Fruit fly (Drosophila melanogaster) whole organism, wandering third instar larva: ENCODE measurements around the gene tyn.

Source experiments
- Abd-B ChIP-seq: fragments of >200 bp; optimal IDR thresholded peaks from 2 replicates; lab custom pipeline; 2017; ENCODE audit warnings: missing biosample characterization, missing genetic modification characterization
- CG32264 ChIP-seq: fragments of 200-800 bp; sonication (Bioruptor generic); optimal IDR thresholded peaks from 2 replicates; lab custom pipeline; 2016; ENCODE audit warnings: missing biosample characterization, missing genetic modification characterization
- CG9705 ChIP-seq: fragments of 200-800 bp; sonication (Bioruptor generic); optimal IDR thresholded peaks from 2 replicates; lab custom pipeline; 2018; ENCODE audit warnings: missing biosample characterization, mild to moderate bottlenecking, missing genetic modification characterization
- CrebA ChIP-seq: fragments of 200-800 bp; sonication (Bioruptor generic); optimal IDR thresholded peaks from 2 replicates; lab custom pipeline; 2016; ENCODE audit warnings: missing biosample characterization, mild to moderate bottlenecking, missing genetic modification characterization, borderline replicate concordance
- Dfd ChIP-seq: fragments of >200 bp; optimal IDR thresholded peaks from 2 replicates; lab custom pipeline; 2017; ENCODE audit warnings: missing biosample characterization, missing genetic modification characterization
- Dif ChIP-seq: fragments of 200-275, 200-300 bp; sonication (Bioruptor generic); optimal IDR thresholded peaks from 2 replicates; lab custom pipeline; 2018; ENCODE audit warnings: missing biosample characterization, missing genetic modification characterization; ENCODE audit not compliant: partially characterized antibody
- HLH106 ChIP-seq: fragments of 200-800 bp; optimal IDR thresholded peaks from 3 replicates; lab custom pipeline; 2019; ENCODE audit warnings: missing biosample characterization, mild to moderate bottlenecking, missing genetic modification characterization, moderate library complexity
- Hnf4 ChIP-seq: fragments of 200-800 bp; sonication (Bioruptor generic); optimal IDR thresholded peaks from 2 replicates; lab custom pipeline; 2016; ENCODE audit warnings: missing biosample characterization, mild to moderate bottlenecking, missing genetic modification characterization
- Hr78 ChIP-seq: fragments of >200 bp; optimal IDR thresholded peaks from 2 replicates; lab custom pipeline; 2017; ENCODE audit warnings: missing biosample characterization, missing genetic modification characterization
- Hr83 ChIP-seq: fragments of 200-300 bp; sonication (Bioruptor generic); optimal IDR thresholded peaks from 2 replicates; lab custom pipeline; 2016; ENCODE audit warnings: missing biosample characterization, mild to moderate bottlenecking, missing genetic modification characterization, moderate library complexity; ENCODE audit not compliant: poor library complexity, severe bottlenecking
- Jra ChIP-seq: sonication (Bioruptor generic); optimal IDR thresholded peaks from 2 replicates; lab custom pipeline; 2016; ENCODE audit warnings: missing biosample characterization, missing genetic modification characterization
- Myc ChIP-seq: fragments of >200 bp; optimal IDR thresholded peaks from 2 replicates; lab custom pipeline; 2017
- N ChIP-seq: fragments of >200 bp; optimal IDR thresholded peaks from 2 replicates; lab custom pipeline; 2018; ENCODE audit warnings: missing biosample characterization, missing external identifiers, missing genetic modification characterization
- OdsH ChIP-seq: fragments of 200-800 bp; sonication (Bioruptor generic); optimal IDR thresholded peaks from 2 replicates; lab custom pipeline; 2016; ENCODE audit warnings: missing biosample characterization, mild to moderate bottlenecking, missing genetic modification characterization
- Rel ChIP-seq, 2 experiments: fragments of 200-800 bp; sonication (Bioruptor generic) in 1 of 2; optimal IDR thresholded peaks; 2 replicates in 1 of 2; 3 replicates in 1 of 2; lab custom pipeline; 2016 to 2019; ENCODE audit warnings: mild to moderate bottlenecking in 2 of 2, missing biosample characterization in 2 of 2, missing genetic modification characterization in 2 of 2, moderate library complexity in 1 of 2
- Vsx2 ChIP-seq: fragments of 200-300, 225-300 bp; sonication (Bioruptor generic); optimal IDR thresholded peaks from 2 replicates; lab custom pipeline; 2018; ENCODE audit warnings: missing biosample characterization, missing genetic modification characterization; ENCODE audit not compliant: partially characterized antibody
- br ChIP-seq: fragments of 200-800 bp; sonication (Bioruptor generic); optimal IDR thresholded peaks from 2 replicates; lab custom pipeline; 2016; ENCODE audit warnings: missing biosample characterization, missing genetic modification characterization
- brk ChIP-seq: fragments of 200-800 bp; sonication (Bioruptor generic); optimal IDR thresholded peaks from 2 replicates; lab custom pipeline; 2016; ENCODE audit warnings: missing biosample characterization, mild to moderate bottlenecking, missing genetic modification characterization
- dl ChIP-seq, 2 experiments: fragments of 175-275, 200-275 bp in 1 of 2; fragments of 200-275 bp in 1 of 2; sonication (Bioruptor generic); optimal IDR thresholded peaks; lab custom pipeline; 2018; ENCODE audit warnings: mild to moderate bottlenecking in 2 of 2, missing biosample characterization in 2 of 2, missing genetic modification characterization in 2 of 2, moderate library complexity in 2 of 2; ENCODE audit not compliant: partially characterized antibody in 2 of 2, insufficient read depth in 1 of 2
- dmrt93B ChIP-seq: fragments of 200-800 bp; sonication (Bioruptor generic); optimal IDR thresholded peaks from 2 replicates; lab custom pipeline; 2018; ENCODE audit warnings: missing biosample characterization, mild to moderate bottlenecking, missing genetic modification characterization
- dsf ChIP-seq: sonication (Bioruptor generic); optimal IDR thresholded peaks from 2 replicates; lab custom pipeline; 2016; ENCODE audit warnings: missing biosample characterization, missing genetic modification characterization, borderline replicate concordance
- foxo ChIP-seq, 2 experiments: fragments of 200-800 bp; sonication (Bioruptor generic); optimal IDR thresholded peaks; 2 replicates in 1 of 2; 3 replicates in 1 of 2; lab custom pipeline; 2016 to 2017; ENCODE audit warnings: missing biosample characterization in 2 of 2, missing genetic modification characterization in 2 of 2
- fru ChIP-seq: fragments of 200-800 bp; sonication (Bioruptor generic); optimal IDR thresholded peaks from 3 replicates; lab custom pipeline; 2016; ENCODE audit warnings: missing biosample characterization, mild to moderate bottlenecking, missing genetic modification characterization
- h ChIP-seq: fragments of 200-800 bp; sonication (Bioruptor generic); optimal IDR thresholded peaks from 3 replicates; lab custom pipeline; 2016; ENCODE audit warnings: missing biosample characterization, mild to moderate bottlenecking, missing genetic modification characterization
- jim ChIP-seq: fragments of 175-275, 200-325 bp; sonication (Bioruptor generic); optimal IDR thresholded peaks from 2 replicates; lab custom pipeline; 2016; ENCODE audit warnings: missing biosample characterization, mild to moderate bottlenecking, missing genetic modification characterization
- lola ChIP-seq: fragments of >200 bp; optimal IDR thresholded peaks from 2 replicates; lab custom pipeline; 2017; ENCODE audit warnings: missing biosample characterization, missing genetic modification characterization
- pan ChIP-seq: fragments of >200 bp; optimal IDR thresholded peaks from 2 replicates; lab custom pipeline; 2017
- psq ChIP-seq: fragments of 200-800 bp; sonication (Bioruptor generic); optimal IDR thresholded peaks from 3 replicates; lab custom pipeline; 2017; ENCODE audit warnings: missing biosample characterization, mild to moderate bottlenecking, missing genetic modification characterization, moderate library complexity
- rgr ChIP-seq: fragments of 200-800 bp; sonication (Bioruptor generic); optimal IDR thresholded peaks from 3 replicates; lab custom pipeline; 2016; ENCODE audit warnings: missing biosample characterization, mild to moderate bottlenecking, missing genetic modification characterization
- sage ChIP-seq: fragments of 200-800 bp; sonication (Bioruptor generic); optimal IDR thresholded peaks from 2 replicates; lab custom pipeline; 2016; ENCODE audit warnings: missing biosample characterization, mild to moderate bottlenecking, missing genetic modification characterization
- sv ChIP-seq: fragments of 200-800 bp; sonication (Bioruptor generic); optimal IDR thresholded peaks from 3 replicates; lab custom pipeline; 2016; ENCODE audit warnings: missing biosample characterization, missing genetic modification characterization
- tai ChIP-seq: sonication (Bioruptor generic); optimal IDR thresholded peaks from 2 replicates; lab custom pipeline; 2016; ENCODE audit warnings: missing biosample characterization, missing genetic modification characterization
- usp ChIP-seq: fragments of >200 bp; optimal IDR thresholded peaks from 2 replicates; lab custom pipeline; 2017; ENCODE audit warnings: missing biosample characterization, missing genetic modification characterization

Gene tyn

DNA sequence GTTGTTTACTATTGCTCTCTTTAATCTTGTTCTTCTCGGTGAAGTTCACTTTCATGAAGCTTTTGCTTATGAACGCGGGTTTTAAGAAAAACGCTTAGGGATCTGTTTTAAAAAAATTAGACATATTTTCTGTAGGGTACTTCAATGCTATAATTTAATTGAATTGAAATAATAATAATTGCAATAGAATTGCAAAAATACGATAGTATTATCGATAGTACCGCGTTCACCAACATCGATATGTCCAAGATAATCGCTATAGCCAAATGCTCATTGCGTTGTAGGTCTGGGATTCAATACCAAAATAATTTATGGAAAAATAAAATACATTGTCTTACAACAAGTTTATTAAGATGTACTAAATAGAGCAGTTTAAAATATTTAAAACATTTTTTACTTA is 1.8 kb downstream of the tyn start:
- TF ChIP-seq fru (GFP tag; lab: Kevin White, UChicago) (peak; percentile 10), Jra (GFP tag; lab: Kevin White, UChicago) (no peak), Rel (GFP tag; optimal IDR thresholded peaks at IDR 0.05; lab: Kevin White, UChicago) (no peak), Rel (tag; optimal IDR thresholded peaks at IDR 0.05; lab: Kevin White, UChicago) (no peak), Hnf4 (GFP tag; lab: Kevin White, UChicago) (no peak), CG9705 (no peak), usp (GFP tag; lab: Kevin White, UChicago) (no peak), OdsH (GFP tag; lab: Kevin White, UChicago) (no peak), Hr78 (GFP tag; lab: Kevin White, UChicago) (no peak), Myc (lab: Kevin White, UChicago) (peak; percentile 43), Dif (GFP tag; lab: Kevin White, UChicago) (no peak), sv (no peak), lola (GFP tag; lab: Kevin White, UChicago) (no peak), foxo (GFP tag; optimal IDR thresholded peaks at IDR 0.05; lab: Kevin White, UChicago) (no peak), pan (no peak), dsf (no peak), brk (GFP tag; lab: Kevin White, UChicago) (peak; percentile 44), dl (GFP tag; optimal IDR thresholded peaks at IDR 0.05; lab: Kevin White, UChicago; ENCODE audit: insufficient read depth in 1 of 2, partially characterized antibody in 2 of 2) (no peak), N (GFP tag; lab: Kevin White, UChicago) (no peak), Dfd (no peak), Vsx2 (GFP tag; lab: Kevin White, UChicago) (no peak), sage (peak; percentile 47), tai (GFP tag; lab: Kevin White, UChicago) (peak; percentile 10)

- no peak for TF ChIP-seq Dif (GFP tag; lab: Kevin White, UChicago)
- no peak for TF ChIP-seq Hr78 (GFP tag; lab: Kevin White, UChicago)
- no peak for TF ChIP-seq HLH106
- no peak for TF ChIP-seq dmrt93B (GFP tag; lab: Kevin White, UChicago)
- no peak for TF ChIP-seq Jra (GFP tag; lab: Kevin White, UChicago)
- no peak for TF ChIP-seq br (GFP tag; lab: Kevin White, UChicago)
These were observed 5.0 kb downstream of the tyn start for dm6 chrX:145081-145480.

- TF ChIP-seq sage, result no peak
- TF ChIP-seq Dfd, result no peak
- no peak for TF ChIP-seq Abd-B (GFP tag; lab: Kevin White, UChicago)
- TF ChIP-seq Jra (GFP tag; lab: Kevin White, UChicago), result no peak
- TF ChIP-seq br (GFP tag; lab: Kevin White, UChicago), result no peak
- TF ChIP-seq pan, result no peak
- TF ChIP-seq usp (GFP tag; lab: Kevin White, UChicago), result no peak
- TF ChIP-seq psq (GFP tag; lab: Kevin White, UChicago), result no peak
- TF ChIP-seq Hnf4 (GFP tag; lab: Kevin White, UChicago), result no peak
- no peak for TF ChIP-seq Vsx2 (GFP tag; lab: Kevin White, UChicago)
- no peak for TF ChIP-seq HLH106
- no peak for TF ChIP-seq dmrt93B (GFP tag; lab: Kevin White, UChicago)
- no peak for TF ChIP-seq sv
- no peak for TF ChIP-seq tai (GFP tag; lab: Kevin White, UChicago)
- TF ChIP-seq dsf, result no peak
These were observed 8.2 kb downstream of the tyn start, which contains the start of gene CG17707 for dm6 chrX:148326-148725. Gene CG17707, minus strand, starts transcription at chrX:148426.

dm6 chrX:169571-169970 is 29.5 kb downstream of the tyn start:
- TF ChIP-seq Dif (GFP tag; lab: Kevin White, UChicago) (no peak), CG32264 (GFP tag; lab: Kevin White, UChicago) (no peak), Hr83 (GFP tag; lab: Kevin White, UChicago) (no peak), CrebA (GFP tag; lab: Kevin White, UChicago) (no peak), OdsH (GFP tag; lab: Kevin White, UChicago) (no peak), lola (GFP tag; lab: Kevin White, UChicago) (no peak), brk (GFP tag; lab: Kevin White, UChicago) (no peak), Dfd (no peak)

dm6 chrX:173544-173943 is 33.4 kb downstream of the tyn start:
- TF ChIP-seq fru (GFP tag; lab: Kevin White, UChicago) (peak; percentile 25), dl (GFP tag; optimal IDR thresholded peaks at IDR 0.05; lab: Kevin White, UChicago; ENCODE audit: insufficient read depth in 1 of 2, partially characterized antibody in 2 of 2) (no peak), dmrt93B (GFP tag; lab: Kevin White, UChicago) (no peak), Vsx2 (GFP tag; lab: Kevin White, UChicago) (peak; percentile 11), jim (GFP tag; lab: Kevin White, UChicago) (no peak), dsf (no peak), rgr (GFP tag; lab: Kevin White, UChicago) (peak; percentile 3), h (GFP tag; lab: Kevin White, UChicago) (peak; percentile 18), foxo (GFP tag; optimal IDR thresholded peaks at IDR 0.05; lab: Kevin White, UChicago) (peak in 1 of 2 experiments; percentile 47)
